Comparison of ENCODE assay signal across 4 worm cellular contexts in the genomic region with DNA sequence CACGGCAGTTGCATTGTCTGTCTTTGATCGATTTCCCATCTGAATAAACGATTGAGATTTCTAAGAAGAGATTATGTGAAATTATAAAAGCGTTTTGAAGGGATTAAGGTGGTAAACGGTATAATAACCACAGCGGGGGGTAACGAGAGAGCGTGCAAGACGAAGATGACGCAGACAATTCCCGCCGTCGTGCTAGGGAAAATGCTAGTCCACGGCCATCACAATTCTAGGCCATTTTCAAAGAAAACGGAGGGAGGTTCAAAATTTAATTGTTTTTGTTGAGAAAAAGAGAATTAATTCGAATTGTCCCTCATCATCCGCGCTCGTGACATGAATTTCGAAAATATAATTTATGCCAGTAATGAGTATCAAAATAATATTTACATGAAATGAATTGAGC.
TF ChIP-seq lines count a peak whose summit lies in the region.

F10E9.11 (minus strand) TSS at position 161 of the 400 bp plus-strand sequence.

TF ChIP-seq in whole organism, L2 larva, 48 proteins besides CTCF, POLR2A, EP300 and RAD21 (continued from another document):
- peak; percentile 84 for TF ChIP-seq sma-9 (GFP tag; optimal IDR thresholded peaks at IDR 0.05; lab: Kevin White, UChicago)
- no peak for TF ChIP-seq sma-9 (tag; optimal IDR thresholded peaks at IDR 0.05; lab: Kevin White, UChicago)
- peak; percentile 74 for TF ChIP-seq crh-2 (tag; optimal IDR thresholded peaks at IDR 0.05; lab: Kevin White, UChicago)
- TF ChIP-seq nhr-10 (tag; optimal IDR thresholded peaks at IDR 0.05; lab: Kevin White, UChicago) = no peak
- peak; percentile 58 for TF ChIP-seq sem-4 (tag; optimal IDR thresholded peaks at IDR 0.05; lab: Kevin White, UChicago)
- no peak for TF ChIP-seq ceh-16 (tag; optimal IDR thresholded peaks at IDR 0.05; lab: Kevin White, UChicago)
- TF ChIP-seq dmd-4 (tag; optimal IDR thresholded peaks at IDR 0.05; lab: Kevin White, UChicago) = no peak

TF ChIP-seq in whole organism, L4 larva, 104 proteins besides CTCF, POLR2A, EP300 and RAD21 (continued from another document and continues in another):
- TF ChIP-seq saeg-2 (GFP tag; IDR thresholded peaks at IDR 0.05; lab: Robert Waterston, UW) = no peak
- TF ChIP-seq skn-1 (tag; optimal IDR thresholded peaks at IDR 0.05; lab: Kevin White, UChicago) = no peak
- TF ChIP-seq T20F7.1 (GFP tag; optimal IDR thresholded peaks at IDR 0.05; lab: Kevin White, UChicago) = peak; percentile 36
- peak; percentile 64 for TF ChIP-seq mxl-3 (GFP tag; optimal IDR thresholded peaks at IDR 0.05; lab: Kevin White, UChicago)
- TF ChIP-seq zfp-3 (GFP tag; conservative IDR thresholded peaks at IDR 0.05; lab: Robert Waterston, UW) = no peak
- TF ChIP-seq Y48G9A.11 (GFP tag; IDR thresholded peaks at IDR 0.05; lab: Robert Waterston, UW) = peak; percentile 82
- no peak for TF ChIP-seq snpc-4 (tag; optimal IDR thresholded peaks at IDR 0.05; lab: Kevin White, UChicago)
- no peak for TF ChIP-seq zip-11 (GFP tag; IDR thresholded peaks at IDR 0.05; lab: Robert Waterston, UW)
- TF ChIP-seq snpc-1.2 (GFP tag; IDR thresholded peaks at IDR 0.05; lab: Robert Waterston, UW) = 0 out of 2 replicates have a peak, but pooled peaks have one; percentile 53
- TF ChIP-seq mdl-1 (tag; optimal IDR thresholded peaks at IDR 0.05; lab: Kevin White, UChicago) = no peak
- no peak for TF ChIP-seq pqm-1 (tag; optimal IDR thresholded peaks at IDR 0.05; lab: Kevin White, UChicago)
- TF ChIP-seq egl-43 (GFP tag; IDR thresholded peaks at IDR 0.05; lab: Robert Waterston, UW) = no peak
- peak in 1 of 2 experiments; percentile 17 for TF ChIP-seq unc-62 (GFP tag; optimal IDR thresholded peaks at IDR 0.05 in 1 of 2; lab: Kevin White, UChicago)
- no peak for TF ChIP-seq unc-62 (tag; optimal IDR thresholded peaks at IDR 0.05; lab: Kevin White, UChicago)
- TF ChIP-seq Y75B8A.6 (GFP tag; IDR thresholded peaks at IDR 0.05; lab: Robert Waterston, UW) = no peak
- TF ChIP-seq php-3 (GFP tag; IDR thresholded peaks at IDR 0.05; lab: Robert Waterston, UW) = no peak
- TF ChIP-seq vab-7 (GFP tag; IDR thresholded peaks at IDR 0.05; lab: Robert Waterston, UW) = peak; percentile 37; the same call in 1 of the 2 replicates
- TF ChIP-seq dmd-6 (GFP tag; IDR thresholded peaks at IDR 0.05; lab: Robert Waterston, UW) = peak; percentile 68; the same call in 1 of the 2 replicates
- peak; percentile 58 for TF ChIP-seq mep-1 (tag; optimal IDR thresholded peaks at IDR 0.05; lab: Kevin White, UChicago)
- TF ChIP-seq hlh-11 (tag; optimal IDR thresholded peaks at IDR 0.05; lab: Kevin White, UChicago) = no peak
- TF ChIP-seq daf-16 (GFP tag; optimal IDR thresholded peaks at IDR 0.05; lab: Kevin White, UChicago) = no peak
- no peak for TF ChIP-seq daf-16 (tag; optimal IDR thresholded peaks at IDR 0.05; lab: Kevin White, UChicago)
- TF ChIP-seq F37D6.2 (tag; optimal IDR thresholded peaks at IDR 0.05; lab: Kevin White, UChicago) = peak; percentile 56
- TF ChIP-seq nhr-25 (tag; optimal IDR thresholded peaks at IDR 0.05; lab: Kevin White, UChicago; ENCODE audit: borderline replicate concordance, insufficient read depth) = peak; percentile 15
- no peak for TF ChIP-seq attf-4 (tag; optimal IDR thresholded peaks at IDR 0.05; lab: Kevin White, UChicago)
- peak; percentile 96 for TF ChIP-seq dpl-1 (GFP tag; optimal IDR thresholded peaks at IDR 0.05; lab: Kevin White, UChicago)
- peak in 1 of 2 experiments; percentile 87 for TF ChIP-seq hif-1 (tag; optimal IDR thresholded peaks at IDR 0.05; lab: Kevin White, UChicago)
- no peak; the same call in 1 of the 2 replicates for TF ChIP-seq D1046.2 (GFP tag; IDR thresholded peaks at IDR 0.05; lab: Robert Waterston, UW)
- no peak for TF ChIP-seq tag-97 (GFP tag; IDR thresholded peaks at IDR 0.05; lab: Robert Waterston, UW)
- peak; percentile 55 for TF ChIP-seq spr-1 (tag; optimal IDR thresholded peaks at IDR 0.05; lab: Kevin White, UChicago)
- TF ChIP-seq nhr-41 (GFP tag; IDR thresholded peaks at IDR 0.05; lab: Robert Waterston, UW) = no peak
- no peak for TF ChIP-seq unc-39 (tag; optimal IDR thresholded peaks at IDR 0.05; lab: Kevin White, UChicago)
- TF ChIP-seq daf-19 (GFP tag; conservative IDR thresholded peaks at IDR 0.05; lab: Robert Waterston, UW) = 0 out of 2 replicates have a peak, but pooled peaks have one; percentile 16
- TF ChIP-seq F10B5.3 (tag; optimal IDR thresholded peaks at IDR 0.05; lab: Kevin White, UChicago) = no peak
- no peak for TF ChIP-seq madf-5 (GFP tag; IDR thresholded peaks at IDR 0.05; lab: Robert Waterston, UW)
- no peak for TF ChIP-seq lin-29 (GFP tag; IDR thresholded peaks at IDR 0.05; lab: Robert Waterston, UW)
- TF ChIP-seq ceh-62 (tag; optimal IDR thresholded peaks at IDR 0.05; lab: Kevin White, UChicago) = no peak
- TF ChIP-seq pha-4 (GFP tag; IDR thresholded peaks at IDR 0.05; lab: Robert Waterston, UW) = no peak
- peak; percentile 18 for TF ChIP-seq pha-4 (tag; optimal IDR thresholded peaks at IDR 0.05; lab: Kevin White, UChicago)
- peak; percentile 96 for TF ChIP-seq unc-130 (GFP tag; optimal IDR thresholded peaks at IDR 0.05; lab: Kevin White, UChicago)

TF ChIP-seq in whole organism, late embryonic, 69 proteins besides CTCF, POLR2A, EP300 and RAD21 (continued from another document and continues in another):
- TF ChIP-seq ceh-14 (tag; optimal IDR thresholded peaks at IDR 0.05; lab: Kevin White, UChicago) (peak; percentile 81), C08G9.2 (tag; optimal IDR thresholded peaks at IDR 0.05; lab: Kevin White, UChicago) (peak; percentile 96), npax-4 (tag; optimal IDR thresholded peaks at IDR 0.05; lab: Kevin White, UChicago) (no peak), ceh-31 (tag; optimal IDR thresholded peaks at IDR 0.05; lab: Kevin White, UChicago) (peak; percentile 99), hlh-13 (GFP tag; optimal IDR thresholded peaks at IDR 0.05; lab: Kevin White, UChicago) (no peak), ceh-30 (tag; optimal IDR thresholded peaks at IDR 0.05; lab: Kevin White, UChicago) (no peak), hlh-30 (tag; optimal IDR thresholded peaks at IDR 0.05; lab: Kevin White, UChicago; ENCODE audit: insufficient read depth) (peak; percentile 13), ets-4 (tag; optimal IDR thresholded peaks at IDR 0.05; lab: Kevin White, UChicago) (peak; percentile 94), fax-1 (tag; optimal IDR thresholded peaks at IDR 0.05; lab: Kevin White, UChicago) (peak; percentile 62), rnt-1 (tag; optimal IDR thresholded peaks at IDR 0.05; lab: Kevin White, UChicago) (peak; percentile 84), tbx-2 (tag; optimal IDR thresholded peaks at IDR 0.05; lab: Kevin White, UChicago) (peak; percentile 93), pqm-1 (tag; optimal IDR thresholded peaks at IDR 0.05; lab: Kevin White, UChicago) (peak; percentile 48), pat-9 (tag; optimal IDR thresholded peaks at IDR 0.05; lab: Kevin White, UChicago) (no peak), elt-2 (tag; optimal IDR thresholded peaks at IDR 0.05; lab: Kevin White, UChicago) (peak; percentile 47), pha-4 (tag; optimal IDR thresholded peaks at IDR 0.05; lab: Kevin White, UChicago) (no peak), K09A11.1 (tag; optimal IDR thresholded peaks at IDR 0.05; lab: Kevin White, UChicago; ENCODE audit: insufficient read depth) (no peak), odd-2 (tag; optimal IDR thresholded peaks at IDR 0.05; lab: Kevin White, UChicago) (no peak), hlh-6 (tag; optimal IDR thresholded peaks at IDR 0.05; lab: Kevin White, UChicago) (peak; percentile 34), unc-55 (GFP tag; optimal IDR thresholded peaks at IDR 0.05; lab: Kevin White, UChicago) (no peak), nhr-11 (tag; optimal IDR thresholded peaks at IDR 0.05; lab: Kevin White, UChicago) (no peak), sox-2 (GFP tag; IDR thresholded peaks at IDR 0.05; lab: Robert Waterston, UW) (no peak), syd-9 (tag; optimal IDR thresholded peaks at IDR 0.05; lab: Kevin White, UChicago) (no peak), pag-3 (tag; optimal IDR thresholded peaks at IDR 0.05; lab: Kevin White, UChicago; ENCODE audit: borderline replicate concordance) (no peak), fkh-10 (GFP tag; optimal IDR thresholded peaks at IDR 0.05; lab: Kevin White, UChicago) (no peak), dmd-4 (tag; optimal IDR thresholded peaks at IDR 0.05; lab: Kevin White, UChicago; ENCODE audit: borderline replicate concordance) (peak; percentile 73), T23F11.4 (GFP tag; optimal IDR thresholded peaks at IDR 0.05; lab: Kevin White, UChicago) (no peak), madf-2 (tag; optimal IDR thresholded peaks at IDR 0.05; lab: Kevin White, UChicago) (no peak), dve-1 (tag; optimal IDR thresholded peaks at IDR 0.05; lab: Kevin White, UChicago) (no peak), ceh-48 (tag; optimal IDR thresholded peaks at IDR 0.05; lab: Kevin White, UChicago) (no peak), pros-1 (tag; optimal IDR thresholded peaks at IDR 0.05; lab: Kevin White, UChicago) (no peak), F13H6.1 (tag; optimal IDR thresholded peaks at IDR 0.05; lab: Kevin White, UChicago) (peak; percentile 79), tbx-7 (tag; optimal IDR thresholded peaks at IDR 0.05; lab: Kevin White, UChicago) (peak; percentile 93), ceh-6 (GFP tag; optimal IDR thresholded peaks at IDR 0.05; lab: Kevin White, UChicago) (peak; percentile 8), gmeb-2 (tag; optimal IDR thresholded peaks at IDR 0.05; lab: Kevin White, UChicago) (peak; percentile 1), ceh-18 (tag; optimal IDR thresholded peaks at IDR 0.05; lab: Kevin White, UChicago) (peak; percentile 50), pax-1 (tag; optimal IDR thresholded peaks at IDR 0.05; lab: Kevin White, UChicago) (peak; percentile 27), ceh-34 (tag; optimal IDR thresholded peaks at IDR 0.05; lab: Kevin White, UChicago) (peak; percentile 73), ttx-3 (tag; optimal IDR thresholded peaks at IDR 0.05; lab: Kevin White, UChicago) (peak; percentile 43), pha-2 (tag; optimal IDR thresholded peaks at IDR 0.05; lab: Kevin White, UChicago) (peak; percentile 37), ref-2 (tag; optimal IDR thresholded peaks at IDR 0.05; lab: Kevin White, UChicago) (peak; percentile 100), che-1 (tag; optimal IDR thresholded peaks at IDR 0.05; lab: Kevin White, UChicago) (no peak), eyg-1 (tag; optimal IDR thresholded peaks at IDR 0.05; lab: Kevin White, UChicago) (peak; percentile 16), ceh-45 (GFP tag; IDR thresholded peaks at IDR 0.05; lab: Robert Waterston, UW) (no peak)

TF ChIP-seq in whole organism, mixed stage, embryonic, 35 proteins besides CTCF, POLR2A, EP300 and RAD21 (continued from another document):
- TF ChIP-seq mab-5 (tag; optimal IDR thresholded peaks at IDR 0.05; lab: Kevin White, UChicago) = peak; percentile 77
- no peak for TF ChIP-seq unc-62 (GFP tag; optimal IDR thresholded peaks at IDR 0.05; lab: Kevin White, UChicago)
- no peak for TF ChIP-seq elt-3 (tag; optimal IDR thresholded peaks at IDR 0.05; lab: Kevin White, UChicago)
- no peak for TF ChIP-seq zip-8 (tag; optimal IDR thresholded peaks at IDR 0.05; lab: Kevin White, UChicago)
- peak; percentile 50 for TF ChIP-seq tbx-8 (GFP tag; optimal IDR thresholded peaks at IDR 0.05; lab: Kevin White, UChicago)
- TF ChIP-seq M03D4.4 (tag; optimal IDR thresholded peaks at IDR 0.05; lab: Kevin White, UChicago) = no peak
- TF ChIP-seq ceh-39 (tag; optimal IDR thresholded peaks at IDR 0.05; lab: Kevin White, UChicago) = peak; percentile 20
